Worm (Caenorhabditis elegans): ENCODE measurements around the gene F46B6.12.

F46B6.12 gene

DNA sequence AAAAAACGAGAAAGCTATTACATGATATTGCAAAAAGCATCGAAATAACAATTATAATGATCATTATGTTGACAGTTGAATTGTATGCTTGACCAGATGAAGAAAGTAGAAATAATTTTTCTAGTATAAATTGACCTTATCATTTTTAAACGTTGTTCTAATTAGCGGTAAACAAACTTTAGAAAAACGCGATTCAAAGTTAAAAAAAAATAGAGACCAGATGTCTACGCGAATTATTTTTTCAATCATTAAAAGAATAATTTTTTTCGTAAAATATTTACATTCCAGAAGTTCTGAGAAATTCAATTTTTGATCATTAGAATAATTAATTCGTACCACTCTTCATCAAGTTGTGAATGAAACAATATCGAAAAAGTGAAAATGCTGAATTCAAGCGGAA is 26.3 kb upstream of the F46B6.12 start, which contains the start of gene F46B6.10:
TSS of gene F46B6.10 (minus strand) at position 101 of the 400 bp plus-strand sequence.
- TF ChIP-seq fos-1 (tag; optimal IDR thresholded peaks at IDR 0.05): no peak
- TF ChIP-seq sdz-12 (GFP tag; optimal IDR thresholded peaks at IDR 0.05): no peak
- TF ChIP-seq F44E2.7 (GFP tag; IDR thresholded peaks at IDR 0.05): no peak
- no peak for TF ChIP-seq nhr-77 (tag; optimal IDR thresholded peaks at IDR 0.05)
- no peak for TF ChIP-seq mdt-29 (GFP tag; IDR thresholded peaks at IDR 0.05)
- no peak for TF ChIP-seq aha-1 (tag)

DNA sequence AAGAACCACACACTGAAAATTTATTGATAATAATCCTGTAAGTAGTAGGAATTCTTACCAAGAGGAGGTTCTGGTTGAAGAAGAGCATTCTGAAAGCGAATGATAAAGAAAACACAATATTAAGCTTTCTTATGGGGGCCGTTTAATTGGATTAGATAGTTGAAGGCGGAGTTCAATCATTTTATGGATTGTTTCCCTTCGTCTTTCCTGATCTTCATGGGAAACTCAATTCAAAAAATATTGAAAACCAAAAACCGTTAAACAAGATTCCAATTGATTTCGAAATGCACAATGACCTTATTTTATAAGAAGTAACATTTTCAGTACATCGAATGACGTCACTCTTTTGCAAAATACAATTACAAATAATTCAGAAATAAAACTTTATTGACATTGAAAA is 23.4 kb upstream of the F46B6.12 start, which contains the start of gene F46B6.13:
TSS of gene F46B6.13 (minus strand) at position 101 of the 400 bp plus-strand sequence.
- TF ChIP-seq lin-13 (GFP tag; optimal IDR thresholded peaks at IDR 0.05) (no peak), egl-43 (GFP tag; IDR thresholded peaks at IDR 0.05) (no peak), nhr-11 (tag; optimal IDR thresholded peaks at IDR 0.05) (no peak), tra-1 (GFP tag; IDR thresholded peaks at IDR 0.05) (no peak), set-16 (GFP tag; IDR thresholded peaks at IDR 0.05) (no peak), pqm-1 (tag; optimal IDR thresholded peaks at IDR 0.05) (no peak), ceh-44 (GFP tag; IDR thresholded peaks at IDR 0.05) (no peak), F10B5.3 (tag; optimal IDR thresholded peaks at IDR 0.05) (no peak), ctbp-1 (GFP tag; IDR thresholded peaks at IDR 0.05) (no peak), Y75B8A.6 (GFP tag; IDR thresholded peaks at IDR 0.05) (no peak)

DNA sequence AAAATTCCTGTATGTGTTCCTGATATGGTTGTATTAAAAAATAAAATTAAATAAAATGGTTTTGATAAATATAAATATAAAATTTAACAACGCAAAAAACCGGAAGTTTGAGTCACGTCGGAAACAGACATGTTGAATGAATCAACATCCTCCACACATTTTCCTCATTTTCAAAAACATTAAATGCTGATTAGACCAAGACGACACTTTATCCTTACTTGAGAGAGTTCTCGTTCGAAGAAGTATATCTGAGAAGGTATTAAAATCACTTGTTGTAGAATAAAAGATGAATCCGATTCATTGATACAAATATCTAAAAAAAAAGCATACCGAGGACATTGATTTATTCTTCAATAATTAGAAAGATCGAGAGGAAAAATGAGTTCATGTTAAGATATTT is 22.6 kb upstream of the F46B6.12 start:
- TF ChIP-seq unc-62 (GFP tag; optimal IDR thresholded peaks at IDR 0.05 in 1 of 2) (peak in 1 of 2 experiments; percentile 61), unc-62 (tag; optimal IDR thresholded peaks at IDR 0.05) (no peak), aha-1 (tag) (no peak)

DNA sequence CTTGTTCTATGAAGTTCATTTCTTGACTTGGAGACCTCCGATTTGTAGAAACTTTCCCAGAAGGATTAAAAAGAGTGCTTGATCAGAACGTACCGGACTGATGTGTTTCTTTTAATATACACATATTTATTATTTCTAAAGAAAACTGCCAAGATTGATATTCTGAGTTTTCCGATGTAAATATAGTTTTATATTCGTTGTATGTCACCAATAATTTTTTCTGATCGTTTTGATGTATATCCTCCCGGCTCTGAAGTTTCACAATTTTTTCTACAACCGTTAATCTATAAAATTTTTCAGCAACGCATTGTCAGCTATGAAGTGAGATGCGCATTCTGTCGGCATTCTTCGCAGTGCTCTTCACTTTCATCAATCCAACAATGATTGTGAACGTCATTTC is 20.9 kb upstream of the F46B6.12 start, which contains the start of gene F46B6.9:
TSS of gene F46B6.9 (plus strand) at position 301 of the 400 bp plus-strand sequence.
- TF ChIP-seq mep-1 (tag; optimal IDR thresholded peaks at IDR 0.05) (no peak), rbr-2 (tag; optimal IDR thresholded peaks at IDR 0.05) (no peak), lim-7 (GFP tag; IDR thresholded peaks at IDR 0.05) (no peak), hif-1 (tag; optimal IDR thresholded peaks at IDR 0.05) (no peak), ZK546.5 (tag; optimal IDR thresholded peaks at IDR 0.05) (no peak), snpc-4 (tag; optimal IDR thresholded peaks at IDR 0.05) (no peak), zfp-3 (GFP tag; conservative IDR thresholded peaks at IDR 0.05) (no peak), Y75B8A.6 (GFP tag; IDR thresholded peaks at IDR 0.05) (no peak), ctbp-1 (GFP tag; IDR thresholded peaks at IDR 0.05) (no peak), vab-7 (GFP tag; IDR thresholded peaks at IDR 0.05) (no peak), nhr-42 (GFP tag; IDR thresholded peaks at IDR 0.05) (no peak), unc-130 (GFP tag; optimal IDR thresholded peaks at IDR 0.05) (no peak), F10B5.3 (tag; optimal IDR thresholded peaks at IDR 0.05) (no peak), tra-1 (GFP tag; IDR thresholded peaks at IDR 0.05) (no peak), attf-4 (tag; optimal IDR thresholded peaks at IDR 0.05) (no peak), nhr-28 (tag; optimal IDR thresholded peaks at IDR 0.05) (no peak), dmd-6 (GFP tag; IDR thresholded peaks at IDR 0.05) (no peak)

DNA sequence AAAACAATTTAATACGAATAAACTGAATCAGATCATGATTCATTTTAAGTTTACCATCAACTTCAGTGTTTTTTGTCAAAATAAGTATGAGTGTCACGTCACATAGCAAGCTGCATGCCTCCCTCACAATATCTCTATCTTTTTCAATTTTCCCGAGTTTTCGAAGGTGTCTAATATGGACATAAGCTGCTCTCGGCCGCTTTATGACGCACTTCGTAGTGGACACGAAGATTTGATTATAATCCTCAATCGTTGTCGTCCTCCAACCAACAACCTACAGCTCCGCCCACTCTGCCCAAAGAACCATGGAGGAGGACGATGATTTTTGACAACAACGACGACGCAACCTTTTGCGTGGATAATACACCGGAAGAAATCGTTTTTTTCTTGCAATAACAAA is 20.4 kb upstream of the F46B6.12 start:
- TF ChIP-seq snpc-1.2 (GFP tag; IDR thresholded peaks at IDR 0.05) (no peak), lin-15B (tag; optimal IDR thresholded peaks at IDR 0.05) (no peak), daf-16 (GFP tag; optimal IDR thresholded peaks at IDR 0.05) (no peak), daf-16 (tag; optimal IDR thresholded peaks at IDR 0.05) (no peak), madf-9 (GFP tag; conservative IDR thresholded peaks at IDR 0.05) (no peak), lin-13 (GFP tag; optimal IDR thresholded peaks at IDR 0.05) (no peak), daf-19 (GFP tag; conservative IDR thresholded peaks at IDR 0.05) (no peak), rbr-2 (tag; optimal IDR thresholded peaks at IDR 0.05) (no peak), zfp-2 (tag; optimal IDR thresholded peaks at IDR 0.05) (no peak), nhr-41 (GFP tag; IDR thresholded peaks at IDR 0.05) (no peak), egl-27 (tag; optimal IDR thresholded peaks at IDR 0.05) (no peak), egl-43 (GFP tag; IDR thresholded peaks at IDR 0.05) (no peak), hmg-1.1 (GFP tag; IDR thresholded peaks at IDR 0.05) (no peak), sdz-12 (GFP tag; optimal IDR thresholded peaks at IDR 0.05) (no peak)
